Worm (Caenorhabditis elegans) whole organism, mixed stage, embryonic: ENCODE results near the gene F10G7.10.

Source experiments
- blmp-1 ChIP-seq: fragments of 150-350 bp; optimal IDR thresholded peaks from 2 replicates; lab custom pipeline; 2014; ENCODE audit warnings: missing biosample characterization, missing genetic modification characterization
- elt-1 ChIP-seq: sonication (generic microtip); optimal IDR thresholded peaks from 2 replicates; lab custom pipeline; 2017; ENCODE audit warnings: missing genetic modification characterization, mild to moderate bottlenecking, missing compliant biosample characterization, antibody characterized with exemption, moderate library complexity, borderline replicate concordance; ENCODE audit not compliant: insufficient read depth
- lin-32 ChIP-seq: fragments of 200-800 bp; sonication (Bioruptor generic); optimal IDR thresholded peaks from 2 replicates; lab custom pipeline; 2018; ENCODE audit warnings: mild to moderate bottlenecking, missing genetic modification characterization, missing compliant biosample characterization
- mab-5 ChIP-seq: fragments of 150-350 bp; optimal IDR thresholded peaks from 2 replicates; lab custom pipeline; 2014; ENCODE audit warnings: missing biosample characterization, missing genetic modification characterization
- snpc-4 ChIP-seq: fragments of 150-350 bp; optimal IDR thresholded peaks from 2 replicates; lab custom pipeline; 2014; ENCODE audit warnings: missing biosample characterization, missing genetic modification characterization
- unc-120 ChIP-seq: sonication (generic microtip); optimal IDR thresholded peaks from 2 replicates; lab custom pipeline; 2017; ENCODE audit warnings: missing genetic modification characterization, missing compliant biosample characterization; ENCODE audit not compliant: poor library complexity, severe bottlenecking
- unc-39 ChIP-seq: fragments of 150-350 bp; optimal IDR thresholded peaks from 2 replicates; lab custom pipeline; 2014; ENCODE audit warnings: missing biosample characterization, missing genetic modification characterization

ce11 chrII:4671692-4672091 lies 54.4 kb downstream of the F10G7.10 start, which contains the start of gene T05A7.6:
- no peak for TF ChIP-seq lin-32 (GFP tag; lab: Kevin White, UChicago)
- TF ChIP-seq unc-39 (tag; lab: Kevin White, UChicago), result no peak
- TF ChIP-seq elt-1 (tag; lab: Kevin White, UChicago), result no peak
- no peak for TF ChIP-seq blmp-1 (tag; lab: Kevin White, UChicago)
- TF ChIP-seq unc-120 (tag; lab: Kevin White, UChicago), result no peak
- no peak for TF ChIP-seq mab-5 (tag; lab: Kevin White, UChicago)
- TF ChIP-seq snpc-4, result no peak
